Worm (Caenorhabditis elegans): Measurements from ENCODE around the gene daf-3.

The daf-3 gene

ce11 chrX:861378-861777 is 36.1 kb upstream of the daf-3 start:
- peak; percentile 4 for TF ChIP-seq nhr-25 (tag; optimal IDR thresholded peaks at IDR 0.05)
- TF ChIP-seq sma-9 (GFP tag; optimal IDR thresholded peaks at IDR 0.05): peak; percentile 47
- TF ChIP-seq sma-9 (tag; optimal IDR thresholded peaks at IDR 0.05): no peak
- no peak for TF ChIP-seq nhr-129 (tag; optimal IDR thresholded peaks at IDR 0.05)
- TF ChIP-seq fos-1 (tag; optimal IDR thresholded peaks at IDR 0.05): no peak
- TF ChIP-seq mab-5 (tag; optimal IDR thresholded peaks at IDR 0.05): no peak
- TF ChIP-seq aly-2 (tag; optimal IDR thresholded peaks at IDR 0.05): peak; percentile 25
- TF ChIP-seq nhr-6 (tag; optimal IDR thresholded peaks at IDR 0.05): no peak
- TF ChIP-seq lin-11 (tag; optimal IDR thresholded peaks at IDR 0.05): no peak
- no peak for TF ChIP-seq Y55F3AM.14 (GFP tag; optimal IDR thresholded peaks at IDR 0.05)

ce11 chrX:859401-859800 is 34.1 kb upstream of the daf-3 start, which contains the start of gene F56F10.2:
TSS of gene F56F10.2 (plus strand) at chrX:859615.
- TF ChIP-seq C34F6.9 (tag; optimal IDR thresholded peaks at IDR 0.05) (peak; percentile 59), unc-55 (GFP tag; optimal IDR thresholded peaks at IDR 0.05) (peak; percentile 77), snpc-4 (tag; optimal IDR thresholded peaks at IDR 0.05) (no peak), ama-1 (optimal IDR thresholded peaks at IDR 0.05) (no peak), lsy-2 (tag; optimal IDR thresholded peaks at IDR 0.05) (peak in 1 of 2 experiments; percentile 32), mdl-1 (tag; optimal IDR thresholded peaks at IDR 0.05) (no peak), ztf-4 (tag; optimal IDR thresholded peaks at IDR 0.05) (no peak), nhr-10 (tag; optimal IDR thresholded peaks at IDR 0.05) (no peak), nhr-12 (tag; optimal IDR thresholded peaks at IDR 0.05) (no peak), aly-2 (tag; optimal IDR thresholded peaks at IDR 0.05) (no peak), Y55F3AM.14 (GFP tag; optimal IDR thresholded peaks at IDR 0.05) (no peak), lin-39 (tag; optimal IDR thresholded peaks at IDR 0.05) (no peak), R02D3.7 (tag; optimal IDR thresholded peaks at IDR 0.05) (no peak), zag-1 (tag; optimal IDR thresholded peaks at IDR 0.05) (peak; percentile 25), sma-3 (GFP tag; optimal IDR thresholded peaks at IDR 0.05) (no peak), nhr-21 (tag; optimal IDR thresholded peaks at IDR 0.05) (no peak), crh-2 (tag; optimal IDR thresholded peaks at IDR 0.05) (no peak)

ce11 chrX:857658-858057 is 32.4 kb upstream of the daf-3 start:
- TF ChIP-seq alr-1 (tag; optimal IDR thresholded peaks at IDR 0.05) (no peak), peb-1 (tag; optimal IDR thresholded peaks at IDR 0.05) (no peak), unc-55 (GFP tag; optimal IDR thresholded peaks at IDR 0.05) (no peak), ceh-16 (tag; optimal IDR thresholded peaks at IDR 0.05) (no peak)

ce11 chrX:853604-854003 is 28.3 kb upstream of the daf-3 start:
- TF ChIP-seq sma-9 (GFP tag; optimal IDR thresholded peaks at IDR 0.05) (no peak), sma-9 (tag; optimal IDR thresholded peaks at IDR 0.05) (no peak), ztf-11 (tag; optimal IDR thresholded peaks at IDR 0.05) (no peak), nhr-10 (tag; optimal IDR thresholded peaks at IDR 0.05) (no peak), nhr-21 (tag; optimal IDR thresholded peaks at IDR 0.05) (no peak), sem-4 (tag; optimal IDR thresholded peaks at IDR 0.05) (no peak), skn-1 (tag; optimal IDR thresholded peaks at IDR 0.05) (no peak), Y55F3AM.14 (GFP tag; optimal IDR thresholded peaks at IDR 0.05) (no peak), fos-1 (tag; optimal IDR thresholded peaks at IDR 0.05) (no peak), lin-13 (GFP tag; optimal IDR thresholded peaks at IDR 0.05) (no peak), ztf-4 (tag; optimal IDR thresholded peaks at IDR 0.05) (no peak), nhr-237 (tag; optimal IDR thresholded peaks at IDR 0.05) (no peak), mdl-1 (tag; optimal IDR thresholded peaks at IDR 0.05) (no peak), lin-39 (tag; optimal IDR thresholded peaks at IDR 0.05) (no peak), blmp-1 (tag; optimal IDR thresholded peaks at IDR 0.05; ENCODE audit: insufficient read depth) (no peak), nhr-25 (tag; optimal IDR thresholded peaks at IDR 0.05) (no peak), ama-1 (optimal IDR thresholded peaks at IDR 0.05) (no peak), nhr-129 (tag; optimal IDR thresholded peaks at IDR 0.05) (no peak), R02D3.7 (tag; optimal IDR thresholded peaks at IDR 0.05) (no peak)

- TF ChIP-seq crh-2 (tag; optimal IDR thresholded peaks at IDR 0.05) (no peak), ZK546.5 (tag; optimal IDR thresholded peaks at IDR 0.05) (no peak), nhr-25 (tag; optimal IDR thresholded peaks at IDR 0.05) (peak; percentile 36)
Measured at ce11 chrX:852739-853268, 27.5 kb upstream of the daf-3 start.

Measured in whole organism, L2 larva.